Worm (Caenorhabditis elegans) whole organism, late embryonic: ENCODE data around the gene ZK154.5.

Source experiments
- C08G9.2 ChIP-seq: sonication (generic microtip); optimal IDR thresholded peaks from 2 replicates; lab custom pipeline; 2016; ENCODE audit warnings: mild to moderate bottlenecking, missing genetic modification characterization, moderate library complexity, missing compliant biosample characterization
- C38D4.7 ChIP-seq: fragments of 200-800 bp; sonication (Bioruptor generic); optimal IDR thresholded peaks from 2 replicates; lab custom pipeline; 2018; ENCODE audit warnings: mild to moderate bottlenecking, missing genetic modification characterization, moderate library complexity, missing compliant biosample characterization
- K02D7.2 ChIP-seq: sonication (generic microtip); optimal IDR thresholded peaks from 2 replicates; lab custom pipeline; 2017; ENCODE audit warnings: mild to moderate bottlenecking, missing genetic modification characterization, missing compliant biosample characterization
- K09A11.1 ChIP-seq: sonication (generic microtip); optimal IDR thresholded peaks from 2 replicates; lab custom pipeline; 2017; ENCODE audit warnings: antibody characterized with exemption, mild to moderate bottlenecking, missing genetic modification characterization, missing compliant biosample characterization; ENCODE audit not compliant: insufficient read depth
- T23F11.4 ChIP-seq: fragments of 200-800 bp; sonication (Bioruptor generic); optimal IDR thresholded peaks from 2 replicates; lab custom pipeline; 2018; ENCODE audit warnings: mild to moderate bottlenecking, missing genetic modification characterization, missing compliant biosample characterization
- Y22D7AL.16 ChIP-seq: sonication (generic microtip); optimal IDR thresholded peaks from 2 replicates; lab custom pipeline; 2016; ENCODE audit warnings: missing genetic modification characterization, missing compliant biosample characterization
- ama-1 ChIP-seq: fragments of 150-350 bp; optimal IDR thresholded peaks from 2 replicates; lab custom pipeline; 2014
- ceh-14 ChIP-seq: sonication (generic microtip); optimal IDR thresholded peaks from 2 replicates; lab custom pipeline; 2016; ENCODE audit warnings: missing genotype, missing genetic modification characterization, missing compliant biosample characterization
- ceh-18 ChIP-seq: sonication (generic microtip); optimal IDR thresholded peaks from 2 replicates; lab custom pipeline; 2016; ENCODE audit warnings: missing genetic modification characterization, missing compliant biosample characterization
- ceh-19 ChIP-seq: fragments of 200-800 bp; sonication (Bioruptor generic); optimal IDR thresholded peaks from 2 replicates; lab custom pipeline; 2018; ENCODE audit warnings: mild to moderate bottlenecking, missing genetic modification characterization, missing compliant biosample characterization
- ceh-2 ChIP-seq: sonication (generic microtip); optimal IDR thresholded peaks from 2 replicates; lab custom pipeline; 2016; ENCODE audit warnings: missing genotype, missing genetic modification characterization, missing compliant biosample characterization
- ceh-22 ChIP-seq: sonication (generic microtip); optimal IDR thresholded peaks from 2 replicates; lab custom pipeline; 2017; ENCODE audit warnings: missing biosample characterization, missing genetic modification characterization
- ceh-24 ChIP-seq: sonication (generic microtip); optimal IDR thresholded peaks from 2 replicates; lab custom pipeline; 2016; ENCODE audit warnings: mild to moderate bottlenecking, missing genetic modification characterization, missing compliant biosample characterization
- ceh-31 ChIP-seq: sonication (generic microtip); optimal IDR thresholded peaks from 2 replicates; lab custom pipeline; 2016; ENCODE audit warnings: missing genetic modification characterization, missing compliant biosample characterization
- ceh-34 ChIP-seq: sonication (generic microtip); optimal IDR thresholded peaks from 2 replicates; lab custom pipeline; 2016; ENCODE audit warnings: mild to moderate bottlenecking, missing genetic modification characterization, missing compliant biosample characterization
- ceh-48 ChIP-seq: sonication (generic microtip); optimal IDR thresholded peaks from 2 replicates; lab custom pipeline; 2016; ENCODE audit warnings: missing genetic modification characterization, inconsistent platforms, missing compliant biosample characterization
- ceh-6 ChIP-seq: fragments of 200-800 bp; sonication (Bioruptor generic); optimal IDR thresholded peaks from 2 replicates; lab custom pipeline; 2018; ENCODE audit warnings: mild to moderate bottlenecking, missing genetic modification characterization, missing compliant biosample characterization
- che-1 ChIP-seq: sonication (generic microtip); optimal IDR thresholded peaks from 2 replicates; lab custom pipeline; 2016; ENCODE audit warnings: mild to moderate bottlenecking, missing genetic modification characterization, missing compliant biosample characterization
- dmd-4 ChIP-seq: sonication (generic microtip); optimal IDR thresholded peaks from 2 replicates; lab custom pipeline; 2016; ENCODE audit warnings: borderline replicate concordance, missing genetic modification characterization, missing compliant biosample characterization
- dve-1 ChIP-seq: sonication (generic microtip); optimal IDR thresholded peaks from 2 replicates; lab custom pipeline; 2017; ENCODE audit warnings: antibody characterized with exemption, mild to moderate bottlenecking, missing genetic modification characterization, missing compliant biosample characterization
- elt-2 ChIP-seq: sonication (generic microtip); optimal IDR thresholded peaks from 2 replicates; lab custom pipeline; 2016; ENCODE audit warnings: missing genetic modification reagents, missing genetic modification characterization, missing compliant biosample characterization
- ets-4 ChIP-seq: sonication (generic microtip); optimal IDR thresholded peaks from 2 replicates; lab custom pipeline; 2016; ENCODE audit warnings: missing genetic modification characterization, missing compliant biosample characterization
- eyg-1 ChIP-seq: sonication (generic microtip); optimal IDR thresholded peaks from 2 replicates; lab custom pipeline; 2016; ENCODE audit warnings: missing genotype, missing genetic modification characterization, missing compliant biosample characterization
- fkh-6 ChIP-seq: sonication (generic microtip); optimal IDR thresholded peaks from 2 replicates; lab custom pipeline; 2016; ENCODE audit warnings: missing genetic modification characterization, missing compliant biosample characterization
- hlh-13 ChIP-seq: fragments of 200-800 bp; sonication (Bioruptor generic); optimal IDR thresholded peaks from 2 replicates; lab custom pipeline; 2018; ENCODE audit warnings: mild to moderate bottlenecking, missing genetic modification characterization, missing compliant biosample characterization
- hlh-15 ChIP-seq: sonication (generic microtip); optimal IDR thresholded peaks from 2 replicates; lab custom pipeline; 2016; ENCODE audit warnings: missing genetic modification characterization, missing compliant biosample characterization
- hlh-30 ChIP-seq: sonication (generic microtip); optimal IDR thresholded peaks from 2 replicates; lab custom pipeline; 2017; ENCODE audit warnings: antibody characterized with exemption, missing genetic modification characterization, missing compliant biosample characterization; ENCODE audit not compliant: insufficient read depth
- hlh-6 ChIP-seq: sonication (generic microtip); optimal IDR thresholded peaks from 2 replicates; lab custom pipeline; 2016; ENCODE audit warnings: missing genotype, missing genetic modification characterization, missing compliant biosample characterization
- hlh-8 ChIP-seq: sonication (generic microtip); optimal IDR thresholded peaks from 2 replicates; lab custom pipeline; 2016; ENCODE audit warnings: missing genotype, missing genetic modification characterization, missing compliant biosample characterization
- lim-6 ChIP-seq: sonication (generic microtip); optimal IDR thresholded peaks from 2 replicates; lab custom pipeline; 2016; ENCODE audit warnings: missing genetic modification characterization, missing compliant biosample characterization
- mec-3 ChIP-seq: sonication (generic microtip); optimal IDR thresholded peaks from 2 replicates; lab custom pipeline; 2016; ENCODE audit warnings: borderline replicate concordance, missing genetic modification characterization, missing compliant biosample characterization
- nfya-1 ChIP-seq: sonication (generic microtip); optimal IDR thresholded peaks from 2 replicates; lab custom pipeline; 2017; ENCODE audit warnings: missing genetic modification characterization, mild to moderate bottlenecking, missing compliant biosample characterization, antibody characterized with exemption, moderate library complexity
- nhr-232 ChIP-seq: sonication (generic microtip); optimal IDR thresholded peaks from 2 replicates; lab custom pipeline; 2016; ENCODE audit warnings: missing genetic modification characterization, missing compliant biosample characterization
- npax-4 ChIP-seq: sonication (generic microtip); optimal IDR thresholded peaks from 2 replicates; lab custom pipeline; 2016; ENCODE audit warnings: missing genetic modification characterization, missing compliant biosample characterization
- odd-2 ChIP-seq: sonication (generic microtip); optimal IDR thresholded peaks from 2 replicates; lab custom pipeline; 2017; ENCODE audit warnings: antibody characterized with exemption, mild to moderate bottlenecking, missing genetic modification characterization, missing compliant biosample characterization
- pag-3 ChIP-seq: sonication (generic microtip); optimal IDR thresholded peaks from 2 replicates; lab custom pipeline; 2016; ENCODE audit warnings: missing compliant biosample characterization, missing genetic modification characterization, borderline replicate concordance
- pha-2 ChIP-seq: sonication (generic microtip); optimal IDR thresholded peaks from 2 replicates; lab custom pipeline; 2017; ENCODE audit warnings: mild to moderate bottlenecking, missing genetic modification characterization, missing compliant biosample characterization
- pros-1 ChIP-seq: fragments of 150-350 bp; optimal IDR thresholded peaks from 2 replicates; lab custom pipeline; 2014; ENCODE audit warnings: missing biosample characterization, missing genetic modification reagents, missing genetic modification characterization
- ref-2 ChIP-seq: sonication (generic microtip); optimal IDR thresholded peaks from 2 replicates; lab custom pipeline; 2016; ENCODE audit warnings: missing genetic modification characterization, missing compliant biosample characterization
- rnt-1 ChIP-seq: sonication (generic microtip); optimal IDR thresholded peaks from 2 replicates; lab custom pipeline; 2016; ENCODE audit warnings: missing genetic modification characterization, missing compliant biosample characterization
- sdc-2 ChIP-seq: sonication (generic microtip); optimal IDR thresholded peaks from 2 replicates; lab custom pipeline; 2016; ENCODE audit warnings: missing genotype, missing genetic modification characterization, missing compliant biosample characterization
- sox-2 ChIP-seq: fragments of 200-800 bp; sonication (Bioruptor generic); IDR thresholded peaks from 2 replicates; pipeline ENCODE4 v1.3.6; 2022; ENCODE audit warnings: missing genetic modification reagents, missing genetic modification characterization, missing compliant biosample characterization
- tbx-2 ChIP-seq: sonication (generic microtip); optimal IDR thresholded peaks from 2 replicates; lab custom pipeline; 2016; ENCODE audit warnings: missing genetic modification characterization, missing compliant biosample characterization
- ttx-3 ChIP-seq: sonication (generic microtip); optimal IDR thresholded peaks from 2 replicates; lab custom pipeline; 2016; ENCODE audit warnings: missing genetic modification reagents, missing genetic modification characterization, missing compliant biosample characterization
- unc-3 ChIP-seq, 2 experiments: fragments of 200-800 bp in 1 of 2; sonication (Bioruptor generic) in 1 of 2; sonication (generic microtip) in 1 of 2; conservative IDR thresholded peaks in 1 of 2; optimal IDR thresholded peaks in 1 of 2; 2 replicates each; pipeline versions ENCODE4 v1.3.6 to Lab custom; 2016 to 2022; ENCODE audit warnings: missing compliant biosample characterization in 2 of 2, missing genetic modification characterization in 2 of 2, missing genetic modification reagents in 1 of 2
- unc-42 ChIP-seq: sonication (generic microtip); optimal IDR thresholded peaks from 2 replicates; lab custom pipeline; 2016; ENCODE audit warnings: missing genotype, missing genetic modification characterization, missing compliant biosample characterization
- unc-55 ChIP-seq: sonication (generic microtip); optimal IDR thresholded peaks from 2 replicates; lab custom pipeline; 2017; ENCODE audit warnings: missing biosample characterization, missing genetic modification reagents, missing genetic modification characterization
- unc-86 ChIP-seq: sonication (generic microtip); optimal IDR thresholded peaks from 2 replicates; lab custom pipeline; 2016; ENCODE audit warnings: missing genetic modification characterization, missing compliant biosample characterization
- zip-5 ChIP-seq: sonication (generic microtip); optimal IDR thresholded peaks from 2 replicates; lab custom pipeline; 2016; ENCODE audit warnings: missing genetic modification characterization, missing compliant biosample characterization

ZK154.5 gene

DNA sequence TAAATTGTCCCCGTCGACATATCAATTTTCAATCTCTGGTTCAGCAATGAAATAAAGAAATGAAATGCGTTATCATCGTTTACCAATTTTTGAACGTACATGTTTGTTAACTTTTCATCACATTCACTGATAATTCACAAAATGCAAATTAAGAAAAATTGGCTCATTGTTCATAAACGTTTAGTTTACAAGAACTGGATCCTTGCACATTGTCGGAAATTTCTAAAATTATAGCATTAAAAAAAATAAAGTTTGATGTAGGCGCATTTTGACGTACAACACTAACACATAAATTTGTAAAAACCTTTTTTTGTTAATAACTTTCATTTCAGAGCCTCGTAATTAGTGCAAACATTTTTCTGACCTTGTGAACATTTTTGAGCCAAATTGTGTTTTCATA lies 11.9 kb upstream of the ZK154.5 start, which contains the start of gene gpx-7:
Gene gpx-7, minus strand, starts transcription at position 101 of the 400 bp plus-strand sequence.
- TF ChIP-seq ceh-6 (GFP tag; lab: Kevin White, UChicago) = no peak
- TF ChIP-seq unc-3 (GFP tag; conservative IDR thresholded peaks at IDR 0.05; lab: Robert Waterston, UW) = no peak
- no peak for TF ChIP-seq unc-3 (tag; optimal IDR thresholded peaks at IDR 0.05; lab: Kevin White, UChicago)
- TF ChIP-seq hlh-30 = no peak
- TF ChIP-seq, all 69 proteins: peak for 0

DNA sequence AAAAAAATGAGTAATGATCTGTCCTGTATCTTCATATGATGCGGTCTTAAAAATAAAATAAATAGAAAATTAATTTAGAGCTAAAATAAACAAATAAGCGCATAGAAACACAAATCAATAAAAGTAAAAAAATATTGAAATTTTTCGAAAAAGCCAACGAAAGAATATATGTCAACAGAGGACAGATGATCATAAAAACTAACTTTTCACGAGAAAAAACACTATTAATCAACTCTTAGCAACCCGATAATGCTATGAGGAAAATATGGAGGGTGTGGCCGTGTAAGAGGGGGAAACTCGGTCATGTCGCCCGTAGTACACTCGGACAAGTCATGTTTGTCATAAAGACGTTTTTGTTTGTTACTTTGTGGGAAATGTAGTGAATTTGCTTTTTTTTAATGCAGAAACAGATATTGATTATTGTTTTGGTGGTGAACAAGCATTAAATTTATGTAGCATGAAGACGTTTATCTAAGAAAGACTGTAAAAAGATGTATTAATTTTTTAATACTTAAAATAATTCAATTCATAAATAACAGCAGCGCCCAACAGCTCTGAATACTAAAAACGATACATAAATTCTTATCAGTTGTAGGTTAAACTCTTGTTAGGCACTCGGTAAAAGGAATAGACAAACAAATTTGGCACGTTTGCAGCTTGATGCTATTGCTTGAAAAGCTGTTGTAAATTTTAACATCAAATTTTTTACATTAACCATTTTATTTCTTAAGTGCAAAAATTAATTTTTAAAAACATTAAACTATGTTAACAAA lies 10.7 kb upstream of the ZK154.5 start, which contains the start of gene adm-4:
Gene adm-4, minus strand, starts transcription at position 51 of the 773 bp plus-strand sequence.
- TF ChIP-seq che-1 (tag; lab: Kevin White, UChicago) = no peak
- TF ChIP-seq hlh-8 (tag; lab: Kevin White, UChicago) = peak; percentile 48
- TF ChIP-seq unc-55 (GFP tag; lab: Kevin White, UChicago) = no peak
- peak; percentile 50 for TF ChIP-seq ref-2 (tag; lab: Kevin White, UChicago)
- TF ChIP-seq sdc-2 = no peak
- no peak for TF ChIP-seq nhr-232 (tag; lab: Kevin White, UChicago)
- peak; percentile 85 for TF ChIP-seq tbx-2 (tag; lab: Kevin White, UChicago)
- no peak for TF ChIP-seq hlh-15 (tag; lab: Kevin White, UChicago)
- no peak for TF ChIP-seq Y22D7AL.16 (tag; lab: Kevin White, UChicago)
- TF ChIP-seq hlh-13 (GFP tag; lab: Kevin White, UChicago) = no peak
- no peak for TF ChIP-seq unc-86 (tag; lab: Kevin White, UChicago)
- peak; percentile 88 for TF ChIP-seq C08G9.2 (tag; lab: Kevin White, UChicago)
- no peak for TF ChIP-seq ceh-22 (tag; lab: Kevin White, UChicago)
- no peak for TF ChIP-seq npax-4 (tag; lab: Kevin White, UChicago)
- no peak for TF ChIP-seq K09A11.1 (tag; lab: Kevin White, UChicago)
- no peak for TF ChIP-seq ama-1 (lab: Kevin White, UChicago)
- TF ChIP-seq ttx-3 (tag; lab: Kevin White, UChicago) = no peak
- no peak for TF ChIP-seq ceh-19 (GFP tag; lab: Kevin White, UChicago)
- no peak for TF ChIP-seq ceh-34 (tag; lab: Kevin White, UChicago)
- no peak for TF ChIP-seq mec-3
- TF ChIP-seq sox-2 (GFP tag; lab: Robert Waterston, UW) = no peak
- no peak for TF ChIP-seq ceh-14 (tag; lab: Kevin White, UChicago)
- peak; percentile 24 for TF ChIP-seq lim-6 (tag; lab: Kevin White, UChicago)
- no peak for TF ChIP-seq dve-1 (tag; lab: Kevin White, UChicago)
- no peak for TF ChIP-seq eyg-1 (tag; lab: Kevin White, UChicago)
- TF ChIP-seq ceh-2 (tag; lab: Kevin White, UChicago) = peak; percentile 79
- no peak for TF ChIP-seq pag-3
- no peak for TF ChIP-seq fkh-6 (tag; lab: Kevin White, UChicago)
- TF ChIP-seq unc-42 (tag; lab: Kevin White, UChicago) = peak; percentile 21
- no peak for TF ChIP-seq odd-2 (tag; lab: Kevin White, UChicago)
- peak; percentile 23 for TF ChIP-seq rnt-1 (tag; lab: Kevin White, UChicago)
- no peak for TF ChIP-seq ceh-18
- TF ChIP-seq pros-1 (tag; lab: Kevin White, UChicago) = no peak
- no peak for TF ChIP-seq unc-3 (GFP tag; conservative IDR thresholded peaks at IDR 0.05; lab: Robert Waterston, UW)
- TF ChIP-seq unc-3 (tag; optimal IDR thresholded peaks at IDR 0.05; lab: Kevin White, UChicago) = no peak
- TF ChIP-seq dmd-4 = no peak
- TF ChIP-seq nfya-1 = no peak
- TF ChIP-seq ets-4 (tag; lab: Kevin White, UChicago) = peak; percentile 79
- TF ChIP-seq T23F11.4 (GFP tag; lab: Kevin White, UChicago) = no peak
- TF ChIP-seq ceh-48 (tag; lab: Kevin White, UChicago) = no peak
- peak; percentile 62 for TF ChIP-seq zip-5 (tag; lab: Kevin White, UChicago)
- TF ChIP-seq pha-2 = no peak
- TF ChIP-seq hlh-6 (tag; lab: Kevin White, UChicago) = no peak
- TF ChIP-seq ceh-31 (tag; lab: Kevin White, UChicago) = peak; percentile 86
- peak; percentile 49 for TF ChIP-seq elt-2
- no peak for TF ChIP-seq K02D7.2 (tag; lab: Kevin White, UChicago)
- TF ChIP-seq ceh-24 = no peak
- no peak for TF ChIP-seq C38D4.7 (GFP tag; lab: Kevin White, UChicago)
